Worm (Caenorhabditis elegans) whole organism, dauer: ENCODE data around the gene srlf-22.

Experiments
- unc-62 ChIP-seq: sonication (generic microtip); optimal IDR thresholded peaks from 2 replicates; lab custom pipeline; 2017; ENCODE audit warnings: missing biosample characterization, missing genetic modification reagents, missing genetic modification characterization

The srlf-22 gene

DNA sequence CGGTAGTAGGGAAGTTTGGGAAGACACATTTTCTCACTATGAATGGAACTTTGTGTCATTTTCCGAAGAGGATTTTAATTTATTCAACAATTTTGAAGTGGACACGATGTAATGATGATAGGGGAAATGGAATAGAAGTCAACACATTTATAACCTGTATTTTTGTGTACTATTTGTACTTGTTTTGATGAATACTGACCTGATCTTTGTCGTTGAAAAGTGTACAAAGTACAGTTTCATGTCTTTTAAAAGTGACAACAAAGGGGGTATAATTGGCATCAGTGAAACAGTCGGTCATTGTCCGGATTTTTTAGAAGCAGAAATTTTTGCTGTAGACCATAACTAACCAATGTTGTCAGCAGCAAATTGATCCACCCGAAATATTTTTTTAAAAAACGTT lies 1.7 kb upstream of the srlf-22 start, which contains the start of gene T02B11.6:
Gene T02B11.6, minus strand, starts transcription at position 101 of the 400 bp plus-strand sequence.
- no peak for TF ChIP-seq unc-62 (GFP tag; lab: Kevin White, UChicago)

DNA sequence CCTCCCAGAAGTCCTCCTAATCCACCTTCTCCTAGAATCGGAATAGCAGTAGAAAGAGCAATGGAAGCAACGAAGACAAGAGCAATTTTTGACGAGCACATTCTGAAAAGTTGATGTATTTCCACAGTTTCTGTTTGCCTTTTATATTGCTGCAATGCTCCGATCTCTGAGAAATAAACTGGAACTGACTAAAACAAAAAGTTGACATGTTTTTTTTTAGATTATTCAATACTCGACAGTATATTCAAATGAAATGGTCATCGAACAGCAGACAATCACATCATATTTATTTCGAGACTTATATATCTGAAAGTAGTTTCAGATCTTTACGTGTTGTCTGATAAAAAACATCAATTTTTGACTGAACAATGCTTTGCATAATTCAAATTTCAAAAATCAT lies 512 bp upstream of the srlf-22 start, which contains the start of gene srlf-21:
Gene srlf-21, minus strand, starts transcription at position 101 of the 400 bp plus-strand sequence.
- no peak for TF ChIP-seq unc-62 (GFP tag; lab: Kevin White, UChicago)

DNA sequence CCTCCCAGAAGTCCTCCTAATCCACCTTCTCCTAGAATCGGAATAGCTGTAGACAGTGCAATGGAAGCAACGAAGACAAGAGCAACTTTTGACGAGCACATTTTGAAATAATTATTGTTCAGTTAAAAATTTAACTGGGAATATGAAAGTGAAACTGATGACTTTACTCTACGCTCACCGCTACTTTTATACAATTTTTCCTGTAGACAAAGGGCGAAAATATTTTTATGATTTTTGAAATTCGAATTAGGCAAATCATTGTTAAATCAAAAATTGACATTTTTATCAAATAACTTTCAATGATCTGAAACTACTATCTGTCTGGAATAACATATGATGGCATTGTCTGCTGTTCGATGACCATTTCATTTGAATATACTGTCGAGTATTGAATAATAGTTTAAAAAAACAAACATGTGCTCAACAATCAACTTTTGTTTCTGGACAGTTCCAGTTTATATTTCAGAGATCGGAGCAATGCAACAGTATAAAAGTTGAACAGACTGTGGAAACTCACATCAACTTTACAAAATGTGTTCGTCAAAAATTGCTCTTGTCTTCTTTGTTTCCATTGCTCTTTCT lies 2.6 kb downstream of the srlf-22 start, which contains the start of the genes srlf-23 and srlf-20:
Gene srlf-23, minus strand, starts transcription at position 101 of the 582 bp plus-strand sequence.
Gene srlf-20, plus strand, starts transcription at position 532 of the 582 bp plus-strand sequence.
- TF ChIP-seq unc-62 (GFP tag; lab: Kevin White, UChicago) = no peak

DNA sequence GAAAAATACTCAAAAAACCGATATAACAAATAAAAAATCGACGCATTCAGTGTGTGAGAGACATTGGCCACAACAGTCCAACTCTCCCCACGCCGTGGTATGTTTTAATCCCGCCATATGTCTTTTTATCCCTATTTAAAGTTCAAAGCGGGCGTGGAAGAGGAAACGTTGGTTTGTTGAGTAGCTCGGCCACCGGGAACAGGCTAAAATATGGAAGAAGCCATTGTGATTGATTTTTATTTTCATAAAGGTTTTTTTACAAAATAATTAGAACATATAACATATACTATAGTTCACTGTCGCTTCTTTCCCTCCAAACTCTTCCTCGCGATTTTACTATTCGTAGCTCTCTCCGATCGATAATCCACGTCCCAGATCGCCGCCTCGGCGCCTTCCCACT lies 8.2 kb downstream of the srlf-22 start, which contains the start of gene nas-32:
Gene nas-32, minus strand, starts transcription at position 101 of the 400 bp plus-strand sequence.
- no peak for TF ChIP-seq unc-62 (GFP tag; lab: Kevin White, UChicago)

DNA sequence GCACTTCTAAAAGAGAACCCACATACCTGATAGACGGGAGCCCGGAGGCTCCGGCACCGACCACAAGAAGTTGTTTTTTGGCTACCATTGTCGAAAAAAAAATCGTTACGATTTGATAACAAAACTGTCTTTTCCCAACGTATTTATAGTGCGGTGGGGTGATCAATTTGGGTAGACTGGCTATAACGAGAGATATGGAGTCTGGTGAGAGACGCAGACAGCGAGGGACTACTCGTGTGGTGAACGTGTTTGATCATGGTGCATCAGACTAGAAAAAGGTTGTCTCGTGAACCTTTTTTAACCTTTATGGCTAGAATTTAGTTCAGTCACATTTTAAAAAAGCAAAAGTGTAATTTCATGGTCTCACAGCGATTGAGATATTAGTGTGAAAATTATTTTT lies 12.5 kb downstream of the srlf-22 start, which contains the start of gene fmo-5:
Gene fmo-5, minus strand, starts transcription at position 206 of the 400 bp plus-strand sequence.
- no peak for TF ChIP-seq unc-62 (GFP tag; lab: Kevin White, UChicago)

DNA sequence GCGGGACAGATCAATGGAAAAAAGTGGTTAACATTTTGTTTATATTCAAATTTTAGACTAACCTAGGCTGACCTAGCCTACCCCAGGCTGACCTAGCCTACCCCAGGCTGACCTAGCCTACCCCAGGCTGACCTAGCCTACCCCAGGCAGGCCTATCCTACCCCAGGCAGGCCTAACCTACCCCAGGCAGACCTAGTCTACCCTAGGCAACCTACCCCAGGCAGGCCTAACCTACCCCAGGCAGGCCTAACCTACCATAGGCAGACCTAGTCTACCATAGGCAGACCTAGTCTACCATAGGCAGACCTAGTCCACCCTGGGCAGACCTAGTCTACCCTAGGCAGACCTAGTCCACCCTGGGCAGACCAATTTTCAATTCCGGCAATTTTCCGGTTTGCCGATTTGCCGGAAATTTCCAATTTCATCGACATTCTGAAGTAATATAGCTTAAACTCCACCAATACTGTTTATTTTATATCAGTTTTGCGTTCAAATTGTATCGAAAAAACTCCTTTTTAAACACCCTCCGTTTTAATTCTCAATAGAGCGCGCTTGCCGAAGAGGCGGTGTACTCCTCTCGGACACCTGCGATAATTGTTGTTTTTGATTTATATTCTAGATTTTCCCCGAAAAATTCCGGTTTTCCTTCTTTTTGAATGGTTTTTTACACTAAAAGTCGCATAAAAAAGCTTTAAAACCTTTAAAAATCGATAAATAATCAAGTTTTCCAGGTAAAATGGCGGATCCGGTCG lies 13.5 kb downstream of the srlf-22 start, which contains the start of gene trm-2A:
Gene trm-2A, plus strand, starts transcription at position 732 of the 752 bp plus-strand sequence.
- TF ChIP-seq unc-62 (GFP tag; lab: Kevin White, UChicago) = no peak

DNA sequence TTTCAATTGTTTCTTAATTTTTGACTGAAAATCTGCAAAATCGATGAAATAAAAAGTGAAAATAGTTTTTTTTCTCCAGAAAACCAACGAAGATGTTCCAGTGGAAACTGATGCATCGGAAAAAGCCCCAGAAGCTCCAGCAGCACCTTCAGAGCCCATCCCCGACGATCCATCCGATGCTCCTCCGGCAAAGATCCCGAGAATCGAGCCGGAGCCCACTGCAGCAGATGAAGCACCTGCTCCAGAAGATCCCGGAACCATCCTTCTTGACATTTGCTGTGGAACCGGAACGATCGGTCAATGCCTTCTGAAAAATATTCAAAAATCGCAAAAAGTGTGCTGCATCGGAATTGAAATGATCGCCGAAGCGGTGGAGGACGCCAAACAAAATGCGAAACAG lies 17.7 kb downstream of the srlf-22 start:
- TF ChIP-seq unc-62 (GFP tag; lab: Kevin White, UChicago) = no peak

DNA sequence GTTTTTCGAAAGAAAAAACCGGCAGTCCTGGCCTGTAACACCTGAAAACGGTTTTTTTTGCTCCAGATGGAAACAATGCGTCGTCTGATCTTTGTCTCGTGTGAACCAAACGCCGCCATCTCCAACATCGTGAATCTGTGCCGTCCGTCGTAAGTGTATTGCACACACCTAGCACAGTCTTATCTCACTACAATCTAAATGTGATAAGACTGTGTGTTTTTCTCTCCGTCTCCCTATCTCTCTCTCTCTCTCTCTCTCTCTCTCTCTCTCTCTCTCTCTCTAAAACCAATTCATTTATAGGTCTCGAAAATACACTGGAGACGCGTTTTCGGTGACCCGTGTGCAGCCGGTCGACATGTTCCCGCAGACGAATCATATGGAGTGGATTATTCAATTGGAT lies 19.7 kb downstream of the srlf-22 start:
- TF ChIP-seq unc-62 (GFP tag; lab: Kevin White, UChicago) = no peak

DNA sequence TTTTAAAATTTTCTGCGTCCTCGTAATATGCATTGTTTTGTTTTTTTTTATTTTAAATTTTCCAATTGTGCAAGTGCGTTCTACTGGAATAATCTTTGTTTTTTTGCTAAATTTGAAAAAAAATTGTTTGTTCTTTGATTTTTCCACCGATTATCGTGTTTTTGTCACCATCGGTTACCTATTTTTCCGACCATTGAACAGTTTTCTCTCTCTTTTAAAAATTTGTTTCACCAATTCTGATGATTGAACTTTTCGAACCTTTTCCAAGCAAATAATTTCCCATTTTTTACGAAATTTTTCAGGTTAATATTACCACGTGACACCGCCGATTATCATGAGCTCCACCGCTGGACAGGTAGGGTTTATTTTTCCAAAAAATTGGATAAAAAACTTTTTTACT lies 20.5 kb downstream of the srlf-22 start, which contains the start of gene adh-5:
Gene adh-5, plus strand, starts transcription at position 301 of the 400 bp plus-strand sequence.
- no peak for TF ChIP-seq unc-62 (GFP tag; lab: Kevin White, UChicago)

DNA sequence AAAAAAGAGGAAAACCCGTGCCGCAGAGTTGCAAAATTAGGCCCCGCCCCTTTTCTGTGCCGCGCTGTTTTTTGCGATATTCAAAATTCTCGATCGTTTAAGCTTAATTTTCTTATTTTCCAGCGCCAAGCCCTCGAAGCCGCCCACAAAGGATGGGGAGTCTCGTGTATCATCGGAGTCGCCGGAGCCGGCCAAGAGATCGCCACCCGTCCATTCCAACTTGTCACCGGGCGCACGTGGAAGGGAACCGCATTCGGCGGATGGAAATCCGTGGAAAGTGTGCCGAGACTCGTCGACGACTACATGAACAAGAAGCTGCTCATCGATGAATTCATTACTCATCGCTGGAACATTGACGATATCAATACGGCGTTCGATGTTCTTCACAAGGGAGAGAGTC lies 24.8 kb downstream of the srlf-22 start:
- TF ChIP-seq unc-62 (GFP tag; lab: Kevin White, UChicago) = no peak

DNA sequence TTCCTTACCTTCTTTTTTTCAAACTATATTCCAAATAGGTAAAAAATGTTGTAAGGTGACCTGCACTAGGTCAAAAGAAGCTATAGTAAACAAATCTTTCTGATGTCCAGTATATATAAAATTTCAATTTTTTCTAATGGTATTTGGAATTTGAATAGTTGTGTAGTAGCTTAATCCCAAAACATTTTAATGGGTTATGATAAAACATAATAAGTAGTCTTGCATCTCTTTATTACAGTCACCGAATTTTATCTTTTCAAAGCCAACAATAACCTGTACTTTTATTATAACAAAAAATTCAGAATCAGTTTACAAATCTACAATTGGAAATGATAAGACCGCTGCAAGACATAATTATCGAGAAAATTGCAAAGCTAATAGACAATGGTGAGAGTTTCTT lies 26.6 kb downstream of the srlf-22 start, which contains the start of gene H24K24.2:
Gene H24K24.2, plus strand, starts transcription at position 301 of the 400 bp plus-strand sequence.
- no peak for TF ChIP-seq unc-62 (GFP tag; lab: Kevin White, UChicago)

DNA sequence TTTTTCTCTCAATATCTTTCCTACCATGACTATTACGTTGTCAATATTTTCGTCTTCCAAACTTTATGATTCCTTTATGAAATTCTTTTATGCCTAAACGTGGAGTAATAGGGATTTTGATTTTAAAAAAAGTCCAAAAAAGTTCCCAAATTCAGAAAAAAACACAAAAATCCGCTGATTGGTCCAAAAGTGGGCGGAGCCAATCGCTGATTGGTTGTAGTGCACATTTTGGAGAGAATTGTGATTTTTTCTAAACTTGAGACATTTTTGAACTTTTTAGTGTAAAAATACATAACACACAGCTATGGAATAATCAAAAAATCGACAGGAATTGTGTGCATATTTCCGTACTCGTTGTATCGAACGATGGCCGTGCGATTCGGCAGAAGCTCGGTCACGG lies 48.4 kb downstream of the srlf-22 start:
- no peak for TF ChIP-seq unc-62 (GFP tag; lab: Kevin White, UChicago)
